Fruit fly (Drosophila melanogaster) whole organism, prepupa: ENCODE measurements around the gene cact.

Source experiments
- Blimp-1 ChIP-seq: fragments of 200-800 bp; sonication (Bioruptor generic); optimal IDR thresholded peaks from 3 replicates; lab custom pipeline; 2017; ENCODE audit warnings: missing biosample characterization, missing genetic modification characterization, mild to moderate bottlenecking, moderate library complexity, missing genetic modification reagents
- CG10631 ChIP-seq: fragments of 200-800 bp; sonication (Bioruptor generic); optimal IDR thresholded peaks from 2 replicates; lab custom pipeline; 2016; ENCODE audit warnings: missing biosample characterization, missing genetic modification characterization
- CG11294 ChIP-seq: fragments of 200-800 bp; sonication (Bioruptor generic); IDR thresholded peaks from 2 replicates; pipeline ENCODE4 v1.3.6; 2022; ENCODE audit warnings: missing biosample characterization, missing genetic modification characterization
- CG11762 ChIP-seq: fragments of 200-800 bp; sonication (Bioruptor generic); optimal IDR thresholded peaks from 3 replicates; lab custom pipeline; 2016; ENCODE audit warnings: missing biosample characterization, missing genetic modification characterization; ENCODE audit not compliant: insufficient read depth
- CG11902 ChIP-seq: fragments of 200-800 bp; sonication (Bioruptor generic); optimal IDR thresholded peaks from 3 replicates; lab custom pipeline; 2016; ENCODE audit warnings: missing biosample characterization, missing genetic modification characterization
- CG15336 ChIP-seq: fragments of 200-800 bp; sonication (Bioruptor generic); IDR thresholded peaks from 2 replicates; pipeline ENCODE4 v1.3.6; 2022; ENCODE audit warnings: missing biosample characterization, missing genetic modification characterization
- CG16779 ChIP-seq: fragments of 200-800 bp; sonication (Bioruptor generic); optimal IDR thresholded peaks from 3 replicates; lab custom pipeline; 2017; ENCODE audit warnings: missing biosample characterization, mild to moderate bottlenecking, missing genetic modification characterization
- CG31627 ChIP-seq: fragments of 200-800 bp; sonication (Bioruptor generic); optimal IDR thresholded peaks from 3 replicates; lab custom pipeline; 2016; ENCODE audit warnings: missing biosample characterization, missing genetic modification characterization
- CG32006 ChIP-seq: fragments of 200-800 bp; sonication (Bioruptor generic); optimal IDR thresholded peaks from 3 replicates; lab custom pipeline; 2017; ENCODE audit warnings: missing biosample characterization, mild to moderate bottlenecking, missing genetic modification characterization
- CG3919 ChIP-seq: fragments of 200-800 bp; sonication (Bioruptor generic); optimal IDR thresholded peaks from 3 replicates; lab custom pipeline; 2016; ENCODE audit warnings: missing biosample characterization, missing genetic modification characterization
- CG4318 ChIP-seq: fragments of 200-800 bp; sonication (Bioruptor generic); optimal IDR thresholded peaks from 3 replicates; lab custom pipeline; 2017; ENCODE audit warnings: missing biosample characterization, mild to moderate bottlenecking, missing genetic modification characterization
- CG6276 ChIP-seq: fragments of 200-800 bp; sonication (Bioruptor generic); optimal IDR thresholded peaks from 2 replicates; lab custom pipeline; 2017; ENCODE audit warnings: missing biosample characterization, mild to moderate bottlenecking, missing genetic modification characterization
- CG6792 ChIP-seq: fragments of 200-800 bp; sonication (Bioruptor generic); optimal IDR thresholded peaks from 3 replicates; lab custom pipeline; 2016; ENCODE audit warnings: missing biosample characterization, missing genetic modification characterization
- CG6808 ChIP-seq: fragments of 200-800 bp; sonication (Bioruptor generic); optimal IDR thresholded peaks from 3 replicates; lab custom pipeline; 2017; ENCODE audit warnings: missing biosample characterization, missing genetic modification characterization, mild to moderate bottlenecking, moderate library complexity, missing genetic modification reagents
- CG7368 ChIP-seq: fragments of 200-800 bp; sonication (Bioruptor generic); optimal IDR thresholded peaks from 3 replicates; lab custom pipeline; 2016; ENCODE audit warnings: missing biosample characterization, missing genetic modification characterization
- CG8119 ChIP-seq: fragments of 200-800 bp; sonication (Bioruptor generic); IDR thresholded peaks from 3 replicates; pipeline ENCODE4 v1.3.6; 2022; ENCODE audit warnings: missing biosample characterization, missing genetic modification characterization
- CG8319 ChIP-seq: fragments of 200-800 bp; sonication (Bioruptor generic); optimal IDR thresholded peaks from 3 replicates; lab custom pipeline; 2016; ENCODE audit warnings: missing biosample characterization, missing genetic modification characterization
- CG9139 ChIP-seq: fragments of 200-800 bp; sonication (Bioruptor generic); optimal IDR thresholded peaks from 3 replicates; lab custom pipeline; 2017; ENCODE audit warnings: missing biosample characterization, mild to moderate bottlenecking, missing genetic modification characterization
- Eip93F ChIP-seq: fragments of 200-800 bp; sonication (Bioruptor generic); optimal IDR thresholded peaks from 2 replicates; lab custom pipeline; 2016; ENCODE audit warnings: missing biosample characterization, mild to moderate bottlenecking, missing genetic modification characterization
- Ets21C ChIP-seq: fragments of 200-800 bp; sonication (Bioruptor generic); optimal IDR thresholded peaks from 3 replicates; lab custom pipeline; 2016; ENCODE audit warnings: missing biosample characterization, missing genetic modification characterization
- Ets96B ChIP-seq: fragments of 200-800 bp; optimal IDR thresholded peaks from 2 replicates; lab custom pipeline; 2019; ENCODE audit warnings: missing biosample characterization, mild to moderate bottlenecking, missing genetic modification characterization, moderate library complexity
- Hr4 ChIP-seq: fragments of 200-800 bp; sonication (Bioruptor generic); optimal IDR thresholded peaks from 3 replicates; lab custom pipeline; 2016; ENCODE audit warnings: missing biosample characterization, missing genetic modification characterization
- Met ChIP-seq: fragments of 200-800 bp; sonication (Bioruptor generic); optimal IDR thresholded peaks from 3 replicates; lab custom pipeline; 2016; ENCODE audit warnings: missing biosample characterization, missing genetic modification characterization
- OdsH ChIP-seq: fragments of 200-800 bp; sonication (Bioruptor generic); optimal IDR thresholded peaks from 3 replicates; lab custom pipeline; 2016; ENCODE audit warnings: missing biosample characterization, missing genetic modification characterization
- Smox ChIP-seq: fragments of 200-800 bp; sonication (Bioruptor generic); optimal IDR thresholded peaks from 3 replicates; lab custom pipeline; 2016; ENCODE audit warnings: missing biosample characterization, missing genetic modification characterization
- Sox14 ChIP-seq: fragments of 200-800 bp; sonication (Bioruptor generic); optimal IDR thresholded peaks from 3 replicates; lab custom pipeline; 2016; ENCODE audit warnings: missing biosample characterization, missing genetic modification characterization
- achi ChIP-seq: fragments of 200-800 bp; sonication (Bioruptor generic); optimal IDR thresholded peaks from 3 replicates; lab custom pipeline; 2016; ENCODE audit warnings: missing biosample characterization, missing genetic modification characterization
- acj6 ChIP-seq: fragments of 200-800 bp; sonication (Bioruptor generic); optimal IDR thresholded peaks from 3 replicates; lab custom pipeline; 2016; ENCODE audit warnings: missing biosample characterization, missing genetic modification characterization
- cyc ChIP-seq: fragments of 200-800 bp; sonication (Bioruptor generic); optimal IDR thresholded peaks from 3 replicates; lab custom pipeline; 2016; ENCODE audit warnings: missing biosample characterization, missing genetic modification characterization
- dac ChIP-seq: fragments of 200-800 bp; sonication (Bioruptor generic); optimal IDR thresholded peaks from 2 replicates; lab custom pipeline; 2017; ENCODE audit warnings: missing biosample characterization, mild to moderate bottlenecking, missing genetic modification characterization
- dsx ChIP-seq: fragments of 200-800 bp; optimal IDR thresholded peaks from 3 replicates; lab custom pipeline; 2019; ENCODE audit warnings: missing biosample characterization, mild to moderate bottlenecking, missing genetic modification characterization, moderate library complexity; ENCODE audit not compliant: poor library complexity, severe bottlenecking
- esn ChIP-seq: fragments of 200-800 bp; sonication (Bioruptor generic); optimal IDR thresholded peaks from 2 replicates; lab custom pipeline; 2016; ENCODE audit warnings: missing biosample characterization, mild to moderate bottlenecking, missing genetic modification characterization, moderate library complexity
- fd59A ChIP-seq: fragments of 200-800 bp; sonication (Bioruptor generic); optimal IDR thresholded peaks from 2 replicates; lab custom pipeline; 2017; ENCODE audit warnings: missing biosample characterization, mild to moderate bottlenecking, missing genetic modification characterization, missing genetic modification reagents
- fkh ChIP-seq: fragments of 200-800 bp; sonication (Bioruptor generic); optimal IDR thresholded peaks from 3 replicates; lab custom pipeline; 2017; ENCODE audit warnings: missing biosample characterization, mild to moderate bottlenecking, missing genetic modification characterization, moderate library complexity
- lz ChIP-seq: fragments of 200-800 bp; sonication (Bioruptor generic); optimal IDR thresholded peaks from 3 replicates; lab custom pipeline; 2016; ENCODE audit warnings: missing biosample characterization, missing genetic modification characterization
- net ChIP-seq: fragments of 200-800 bp; sonication (Bioruptor generic); optimal IDR thresholded peaks from 3 replicates; lab custom pipeline; 2016; ENCODE audit warnings: missing biosample characterization, missing genetic modification characterization
- pdm3 ChIP-seq: fragments of 200-800 bp; sonication (Bioruptor generic); optimal IDR thresholded peaks from 3 replicates; lab custom pipeline; 2016; ENCODE audit warnings: missing biosample characterization, missing genetic modification characterization
- salr ChIP-seq, 2 experiments: fragments of 200-800 bp; sonication (Bioruptor generic); optimal IDR thresholded peaks; 3 replicates each; lab custom pipeline; 2016 to 2018; ENCODE audit warnings: missing biosample characterization in 2 of 2, missing genetic modification characterization in 2 of 2, mild to moderate bottlenecking in 1 of 2
- ss ChIP-seq, 2 experiments: fragments of 200-800 bp; sonication (Bioruptor generic); optimal IDR thresholded peaks; 2 replicates in 1 of 2; 3 replicates in 1 of 2; lab custom pipeline; 2017 to 2018; ENCODE audit warnings: mild to moderate bottlenecking in 2 of 2, missing biosample characterization in 2 of 2, missing genetic modification characterization in 2 of 2, moderate library complexity in 1 of 2
- svp ChIP-seq: fragments of 200-800 bp; sonication (Bioruptor generic); peaks from one replicate; lab custom pipeline; 2016; ENCODE audit warnings: missing biosample characterization, missing genetic modification characterization
- topi ChIP-seq: fragments of 200-800 bp; sonication (Bioruptor generic); optimal IDR thresholded peaks from 3 replicates; lab custom pipeline; 2016; ENCODE audit warnings: missing biosample characterization, missing genetic modification characterization
- vri ChIP-seq: fragments of 200-800 bp; sonication (Bioruptor generic); optimal IDR thresholded peaks from 3 replicates; lab custom pipeline; 2016; ENCODE audit warnings: missing biosample characterization, mild to moderate bottlenecking, missing genetic modification characterization

The cact gene

dm6 chr2L:16287602-16288392 is 38.2 kb downstream of the cact start, which contains the start of the genes crp and pkaap (continued):
- TF ChIP-seq CG11902 (GFP tag; lab: Kevin White, UChicago) (peak; percentile 59), CG16779 (peak; percentile 14), fd59A (GFP tag; lab: Kevin White, UChicago) (no peak), CG9139 (peak; percentile 57), CG15336 (GFP tag; lab: Robert Waterston, UW) (no peak), Met (GFP tag; lab: Kevin White, UChicago) (peak; percentile 74), CG4318 (GFP tag; lab: Kevin White, UChicago) (no peak), CG10631 (GFP tag; lab: Kevin White, UChicago) (peak; percentile 34), Sox14 (GFP tag; lab: Kevin White, UChicago) (peak; percentile 62), CG32006 (GFP tag; lab: Kevin White, UChicago) (peak; percentile 28), CG6276 (GFP tag; lab: Kevin White, UChicago) (no peak), Smox (GFP tag; lab: Kevin White, UChicago) (peak; percentile 77), vri (GFP tag; lab: Kevin White, UChicago) (peak; percentile 58), net (GFP tag; lab: Kevin White, UChicago) (peak; percentile 52), pdm3 (peak; percentile 77), cyc (peak; percentile 81), CG6792 (GFP tag; lab: Kevin White, UChicago) (peak; percentile 41), achi (GFP tag; lab: Kevin White, UChicago) (peak; percentile 21)

DNA sequence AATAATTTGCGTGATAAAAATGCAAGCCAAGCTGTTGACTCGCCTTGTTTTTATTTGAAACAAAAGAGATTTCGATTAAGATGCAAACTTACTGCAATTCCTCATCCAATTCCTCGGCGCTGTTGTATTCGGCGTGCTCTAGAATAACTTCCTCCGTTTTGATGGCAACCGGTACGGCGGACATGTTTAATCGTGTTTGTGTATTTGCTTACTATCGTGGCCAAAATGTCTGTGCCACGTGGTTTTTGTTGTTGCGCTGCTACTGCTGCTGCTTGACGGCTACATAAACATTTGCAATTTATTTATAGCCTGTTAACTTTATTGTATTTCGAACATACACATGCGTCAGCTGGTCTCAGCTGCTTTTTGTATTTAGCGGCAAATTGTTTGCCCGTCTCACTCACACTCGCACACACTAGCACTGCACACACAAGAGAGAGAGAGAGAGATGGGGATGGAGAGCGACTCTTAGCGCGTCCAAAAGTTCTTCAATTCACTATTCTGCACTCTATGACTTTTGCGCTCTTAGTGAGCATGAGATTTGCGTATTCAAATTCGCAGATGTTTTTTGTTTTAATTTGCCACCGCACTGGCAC is 38.9 kb downstream of the cact start:
- TF ChIP-seq cyc, result no peak
- TF ChIP-seq fkh (GFP tag; lab: Kevin White, UChicago), result peak; percentile 14
- TF ChIP-seq CG6276 (GFP tag; lab: Kevin White, UChicago), result peak; percentile 24
- no peak for TF ChIP-seq ss (GFP tag; optimal IDR thresholded peaks at IDR 0.05; lab: Kevin White, UChicago)

- TF ChIP-seq CG11902 (GFP tag; lab: Kevin White, UChicago) (peak; percentile 27), CG11294 (no peak), CG6808 (GFP tag; lab: Kevin White, UChicago) (peak; percentile 58), topi (peak; percentile 66), CG11762 (GFP tag; lab: Kevin White, UChicago) (peak; percentile 67), ss (GFP tag; optimal IDR thresholded peaks at IDR 0.05; lab: Kevin White, UChicago) (peak; percentile 58 to 60), dac (GFP tag; lab: Kevin White, UChicago) (peak; percentile 49), CG3919 (peak; percentile 77), pdm3 (peak; percentile 79), Sox14 (GFP tag; lab: Kevin White, UChicago) (peak; percentile 81), cyc (peak; percentile 45), OdsH (GFP tag; lab: Kevin White, UChicago) (peak; percentile 67), Smox (GFP tag; lab: Kevin White, UChicago) (peak; percentile 53), Ets96B (tag; lab: Kevin White, UChicago) (peak; percentile 75), svp (GFP tag; lab: Kevin White, UChicago) (peak; percentile 84), CG31627 (peak; percentile 60), Hr4 (GFP tag; lab: Kevin White, UChicago) (peak; percentile 84), Ets21C (GFP tag; lab: Kevin White, UChicago) (peak; percentile 46), CG9139 (peak; percentile 63), CG7368 (GFP tag; lab: Kevin White, UChicago) (peak; percentile 17), CG4318 (GFP tag; lab: Kevin White, UChicago) (peak; percentile 74), CG8119 (GFP tag; lab: Robert Waterston, UW) (no peak), CG16779 (peak; percentile 57), Met (GFP tag; lab: Kevin White, UChicago) (peak; percentile 68), lz (peak; percentile 69), CG6276 (GFP tag; lab: Kevin White, UChicago) (peak; percentile 83), Blimp-1 (no peak), esn (GFP tag; lab: Kevin White, UChicago) (peak; percentile 62), dsx (peak; percentile 71), CG8319 (peak; percentile 51), Eip93F (GFP tag; lab: Kevin White, UChicago) (no peak), acj6 (GFP tag; lab: Kevin White, UChicago) (peak; percentile 72), salr (GFP tag; optimal IDR thresholded peaks at IDR 0.05; lab: Kevin White, UChicago) (peak; percentile 46 to 79)
Observed at dm6 chr2L:16286360-16287005, 39.5 kb downstream of the cact start.
